Worm (Caenorhabditis elegans): Measurements from ENCODE around the gene F10G2.7.

- TF ChIP-seq unc-39 (tag; optimal IDR thresholded peaks at IDR 0.05) (no peak), aly-2 (tag; optimal IDR thresholded peaks at IDR 0.05) (no peak), sea-2 (GFP tag; optimal IDR thresholded peaks at IDR 0.05) (no peak), nfya-1 (tag; optimal IDR thresholded peaks at IDR 0.05; ENCODE audit: insufficient read depth) (no peak), fos-1 (tag; optimal IDR thresholded peaks at IDR 0.05) (no peak), elt-2 (tag; optimal IDR thresholded peaks at IDR 0.05) (no peak), nhr-77 (tag; optimal IDR thresholded peaks at IDR 0.05) (no peak), ceh-16 (tag; optimal IDR thresholded peaks at IDR 0.05) (no peak), snpc-4 (tag; optimal IDR thresholded peaks at IDR 0.05) (no peak), skn-1 (tag; optimal IDR thresholded peaks at IDR 0.05) (no peak)
These were observed 42.3 kb upstream of the F10G2.7 start, which contains the start of gene srsx-24 for ce11 chrV:7379384-7379783.

Measured in whole organism, L3 larva.